Fruit fly (Drosophila melanogaster) whole organism, embryonic: ENCODE data around the gene TwdlB.

Source experiments
- Ada2b ChIP-seq: fragments of 200-800 bp; sonication (Bioruptor generic); IDR thresholded peaks from 2 replicates; pipeline ENCODE4 v1.3.6; 2022; ENCODE audit warnings: missing biosample characterization, missing genetic modification characterization
- Aef1 ChIP-seq: fragments of 200-800 bp; sonication (Bioruptor generic); IDR thresholded peaks from 3 replicates; pipeline ENCODE4 v1.3.6; 2022; ENCODE audit warnings: missing biosample characterization, missing genetic modification characterization
- Blimp-1 ChIP-seq: fragments of 200-800 bp; sonication (Bioruptor generic); optimal IDR thresholded peaks from 3 replicates; lab custom pipeline; 2018; ENCODE audit warnings: missing biosample characterization, missing genetic modification characterization, mild to moderate bottlenecking, moderate library complexity, missing genetic modification reagents
- CG10267 ChIP-seq: fragments of 200-800 bp; sonication (Bioruptor generic); optimal IDR thresholded peaks from 2 replicates; lab custom pipeline; 2018; ENCODE audit warnings: missing biosample characterization, mild to moderate bottlenecking, missing genetic modification characterization, moderate library complexity
- CG10979 ChIP-seq: fragments of 200-800 bp; sonication (Bioruptor generic); optimal IDR thresholded peaks from 2 replicates; lab custom pipeline; 2018; ENCODE audit warnings: missing biosample characterization, mild to moderate bottlenecking, missing genetic modification characterization, moderate library complexity
- CG11696 ChIP-seq: fragments of 200-800 bp; sonication (Bioruptor generic); IDR thresholded peaks from 2 replicates; pipeline ENCODE4 v1.3.6; 2022; ENCODE audit warnings: missing biosample characterization, missing genetic modification characterization
- CG11723 ChIP-seq: fragments of 200-800 bp; sonication (Bioruptor generic); optimal IDR thresholded peaks from 2 replicates; lab custom pipeline; 2017; ENCODE audit warnings: missing biosample characterization, mild to moderate bottlenecking, missing genetic modification characterization
- CG12659 ChIP-seq: fragments of 200-800 bp; sonication (Bioruptor generic); optimal IDR thresholded peaks from 3 replicates; lab custom pipeline; 2017; ENCODE audit warnings: mild to moderate bottlenecking, missing biosample characterization, missing genetic modification reagents, missing genetic modification characterization
- CG13894 ChIP-seq: fragments of 200-800 bp; sonication (Bioruptor generic); optimal IDR thresholded peaks from 3 replicates; lab custom pipeline; 2018; ENCODE audit warnings: missing biosample characterization, mild to moderate bottlenecking, missing genetic modification characterization, moderate library complexity
- CG15011 ChIP-seq: fragments of 200-800 bp; sonication (Bioruptor generic); optimal IDR thresholded peaks from 3 replicates; lab custom pipeline; 2018; ENCODE audit warnings: missing biosample characterization, mild to moderate bottlenecking, missing genetic modification characterization
- CG1602 ChIP-seq: fragments of 200-800 bp; sonication (Bioruptor generic); optimal IDR thresholded peaks from 3 replicates; lab custom pipeline; 2016; ENCODE audit warnings: missing biosample characterization, missing genetic modification characterization
- CG16813 ChIP-seq: fragments of 200-800 bp; sonication (Bioruptor generic); IDR thresholded peaks from 3 replicates; pipeline ENCODE4 v1.3.6; 2022; ENCODE audit warnings: missing biosample characterization, missing genetic modification characterization; ENCODE audit not compliant: partially characterized antibody
- CG16863 ChIP-seq: fragments of 200-800 bp; sonication (Bioruptor generic); optimal IDR thresholded peaks from 3 replicates; lab custom pipeline; 2016; ENCODE audit warnings: missing biosample characterization, missing genetic modification characterization
- CG2712 ChIP-seq: fragments of 200-800 bp; optimal IDR thresholded peaks from 3 replicates; lab custom pipeline; 2019; ENCODE audit warnings: missing biosample characterization, mild to moderate bottlenecking, missing genetic modification characterization, moderate library complexity
- CG33213 ChIP-seq: fragments of 200-800 bp; sonication (Bioruptor generic); optimal IDR thresholded peaks from 3 replicates; lab custom pipeline; 2016; ENCODE audit warnings: missing biosample characterization, missing genetic modification characterization
- CG4820 ChIP-seq: fragments of 200-800 bp; sonication (Bioruptor generic); optimal IDR thresholded peaks from 3 replicates; lab custom pipeline; 2016; ENCODE audit warnings: missing biosample characterization, missing genetic modification characterization
- CG8359 ChIP-seq: fragments of 200-800 bp; sonication (Bioruptor generic); optimal IDR thresholded peaks from 2 replicates; lab custom pipeline; 2017; ENCODE audit warnings: missing biosample characterization, mild to moderate bottlenecking, missing genetic modification characterization, borderline replicate concordance
- CG8388 ChIP-seq: fragments of 200-800 bp; sonication (Bioruptor generic); optimal IDR thresholded peaks from 2 replicates; lab custom pipeline; 2019; ENCODE audit warnings: missing biosample characterization, mild to moderate bottlenecking, missing genetic modification characterization, moderate library complexity
- CG9876 ChIP-seq: fragments of 200-800 bp; sonication (Bioruptor generic); optimal IDR thresholded peaks from 2 replicates; lab custom pipeline; 2016; ENCODE audit warnings: missing biosample characterization, missing genetic modification characterization
- CkIIα-i1 ChIP-seq: fragments of 200-800 bp; sonication (Bioruptor generic); IDR thresholded peaks from 2 replicates; pipeline ENCODE4 v1.3.6; 2022; ENCODE audit warnings: missing biosample characterization, missing genetic modification characterization
- Doc3 ChIP-seq: fragments of 200-800 bp; sonication (Bioruptor generic); IDR thresholded peaks from 3 replicates; pipeline ENCODE4 v1.3.6; 2022; ENCODE audit warnings: missing biosample characterization, missing genetic modification characterization; ENCODE audit not compliant: partially characterized antibody
- Ets97D ChIP-seq: fragments of 200-800 bp; sonication (Bioruptor generic); optimal IDR thresholded peaks from 3 replicates; lab custom pipeline; 2016; ENCODE audit warnings: missing biosample characterization, missing genetic modification characterization
- HHEX ChIP-seq: fragments of 200-800 bp; sonication (Bioruptor generic); optimal IDR thresholded peaks from 3 replicates; lab custom pipeline; 2017; ENCODE audit warnings: missing biosample characterization, mild to moderate bottlenecking, missing genetic modification characterization, missing genetic modification reagents
- HLHmδ ChIP-seq: fragments of 200-800 bp; sonication (Bioruptor generic); optimal IDR thresholded peaks from 2 replicates; lab custom pipeline; 2018; ENCODE audit warnings: missing biosample characterization, mild to moderate bottlenecking, missing genetic modification characterization, moderate library complexity
- HmgZ ChIP-seq: fragments of 200-800 bp; sonication (Bioruptor generic); optimal IDR thresholded peaks from 2 replicates; lab custom pipeline; 2018; ENCODE audit warnings: missing biosample characterization, mild to moderate bottlenecking, missing genetic modification characterization
- Lhr ChIP-seq: fragments of 200-800 bp; sonication (Bioruptor generic); optimal IDR thresholded peaks from 3 replicates; lab custom pipeline; 2017; ENCODE audit warnings: mild to moderate bottlenecking, missing biosample characterization, missing genetic modification reagents, missing genetic modification characterization
- Max ChIP-seq: fragments of 200-800 bp; sonication (Bioruptor generic); optimal IDR thresholded peaks from 2 replicates; lab custom pipeline; 2016; ENCODE audit warnings: missing biosample characterization, mild to moderate bottlenecking, missing genetic modification characterization
- NK7.1 ChIP-seq: fragments of 200-800 bp; sonication (Bioruptor generic); optimal IDR thresholded peaks from 3 replicates; lab custom pipeline; 2016; ENCODE audit warnings: missing biosample characterization, missing genetic modification characterization
- NfI ChIP-seq: fragments of 200-800 bp; sonication (Bioruptor generic); optimal IDR thresholded peaks from 3 replicates; lab custom pipeline; 2018; ENCODE audit warnings: missing biosample characterization, mild to moderate bottlenecking, missing genetic modification characterization, moderate library complexity
- Pdp1 ChIP-seq, 2 experiments: fragments of 200-800 bp; sonication (Bioruptor generic); optimal IDR thresholded peaks; 3 replicates each; lab custom pipeline; 2016; ENCODE audit warnings: missing biosample characterization in 2 of 2, missing genetic modification characterization in 2 of 2, mild to moderate bottlenecking in 1 of 2, moderate library complexity in 1 of 2
- Trl ChIP-seq, 3 experiments: fragments of >200 bp in 2 of 3; fragments of 200-800 bp in 1 of 3; sonication (Bioruptor generic) in 1 of 3; optimal IDR thresholded peaks; 2 replicates in 1 of 3; 3 replicates in 2 of 3; lab custom pipeline; 2016 to 2017; ENCODE audit warnings: missing biosample characterization in 1 of 3, missing genetic modification characterization in 1 of 3
- dan ChIP-seq: fragments of 200-800 bp; sonication (Bioruptor generic); IDR thresholded peaks from 2 replicates; pipeline ENCODE4 v1.3.6; 2022; ENCODE audit warnings: missing biosample characterization, missing genetic modification characterization
- emc ChIP-seq: fragments of 200-800 bp; sonication (Bioruptor generic); optimal IDR thresholded peaks from 2 replicates; lab custom pipeline; 2016; ENCODE audit warnings: missing biosample characterization, missing genetic modification characterization
- ewg ChIP-seq: fragments of 200-800 bp; sonication (Bioruptor generic); optimal IDR thresholded peaks from 3 replicates; lab custom pipeline; 2017; ENCODE audit warnings: mild to moderate bottlenecking, missing biosample characterization, missing genetic modification reagents, missing genetic modification characterization
- gro ChIP-seq: fragments of 200-800 bp; sonication (Bioruptor generic); optimal IDR thresholded peaks from 2 replicates; lab custom pipeline; 2016; ENCODE audit warnings: missing biosample characterization, missing genetic modification characterization
- ham ChIP-seq: fragments of 200-800 bp; sonication (Bioruptor generic); IDR thresholded peaks from 2 replicates; pipeline ENCODE4 v1.3.6; 2022; ENCODE audit warnings: missing biosample characterization, missing genetic modification characterization
- hkb ChIP-seq, 2 experiments: fragments of 200-800 bp in 1 of 2; fragments of >200 bp in 1 of 2; sonication (Bioruptor generic) in 1 of 2; IDR thresholded peaks in 1 of 2; optimal IDR thresholded peaks in 1 of 2; 2 replicates each; pipeline versions ENCODE4 v1.3.6 to Lab custom; 2017 to 2022; ENCODE audit warnings: missing biosample characterization in 1 of 2, missing genetic modification characterization in 1 of 2
- oc ChIP-seq: fragments of 200-800 bp; sonication (Bioruptor generic); optimal IDR thresholded peaks from 2 replicates; lab custom pipeline; 2018; ENCODE audit warnings: missing biosample characterization, mild to moderate bottlenecking, missing genetic modification characterization, moderate library complexity
- prd ChIP-seq, 3 experiments: fragments of >200 bp in 2 of 3; fragments of 200-800 bp in 1 of 3; sonication (Bioruptor generic) in 1 of 3; optimal IDR thresholded peaks in 2 of 3; IDR thresholded peaks in 1 of 3; 2 replicates in 2 of 3; 3 replicates in 1 of 3; pipeline versions ENCODE4 v1.3.6 to Lab custom; 2017 to 2022; ENCODE audit warnings: missing biosample characterization in 1 of 3, missing genetic modification characterization in 1 of 3
- sc ChIP-seq, 3 experiments: fragments of >200 bp in 2 of 3; fragments of 200-800 bp in 1 of 3; sonication (Bioruptor generic) in 1 of 3; optimal IDR thresholded peaks; 2 replicates in 2 of 3; 3 replicates in 1 of 3; lab custom pipeline; 2017; ENCODE audit warnings: mild to moderate bottlenecking in 1 of 3, missing biosample characterization in 1 of 3, missing genetic modification characterization in 1 of 3, missing genetic modification reagents in 1 of 3
- slp2 ChIP-seq: fragments of 200-800 bp; sonication (Bioruptor generic); optimal IDR thresholded peaks from 2 replicates; lab custom pipeline; 2016; ENCODE audit warnings: missing biosample characterization, missing genetic modification characterization
- ssp ChIP-seq: fragments of 200-800 bp; sonication (Bioruptor generic); IDR thresholded peaks from 2 replicates; pipeline ENCODE4 v1.3.6; 2022; ENCODE audit warnings: missing biosample characterization, missing genetic modification characterization
- stc ChIP-seq: fragments of 200-800 bp; sonication (Bioruptor generic); IDR thresholded peaks from 2 replicates; pipeline ENCODE4 v1.3.6; 2022; ENCODE audit warnings: missing biosample characterization, missing genetic modification characterization
- trh ChIP-seq: fragments of 200-800 bp; sonication (Bioruptor generic); optimal IDR thresholded peaks from 2 replicates; lab custom pipeline; 2016; ENCODE audit warnings: missing biosample characterization, missing genetic modification characterization
- usp ChIP-seq: fragments of >200 bp; optimal IDR thresholded peaks from 2 replicates; lab custom pipeline; 2017; ENCODE audit warnings: missing biosample characterization, missing genetic modification characterization
- vnd ChIP-seq: fragments of 200-800 bp; sonication (Bioruptor generic); IDR thresholded peaks from 3 replicates; pipeline ENCODE4 v1.3.6; 2022; ENCODE audit warnings: missing biosample characterization, missing genetic modification characterization; ENCODE audit not compliant: partially characterized antibody
- zfh1 ChIP-seq: fragments of 200-800 bp; sonication (Bioruptor generic); IDR thresholded peaks from 3 replicates; pipeline ENCODE4 v1.3.6; 2022; ENCODE audit warnings: missing biosample characterization, missing genetic modification characterization
- zfh2 ChIP-seq: fragments of 200-800 bp; sonication (Bioruptor generic); optimal IDR thresholded peaks from 2 replicates; lab custom pipeline; 2016; ENCODE audit warnings: missing biosample characterization, missing genetic modification characterization

The TwdlB gene

DNA sequence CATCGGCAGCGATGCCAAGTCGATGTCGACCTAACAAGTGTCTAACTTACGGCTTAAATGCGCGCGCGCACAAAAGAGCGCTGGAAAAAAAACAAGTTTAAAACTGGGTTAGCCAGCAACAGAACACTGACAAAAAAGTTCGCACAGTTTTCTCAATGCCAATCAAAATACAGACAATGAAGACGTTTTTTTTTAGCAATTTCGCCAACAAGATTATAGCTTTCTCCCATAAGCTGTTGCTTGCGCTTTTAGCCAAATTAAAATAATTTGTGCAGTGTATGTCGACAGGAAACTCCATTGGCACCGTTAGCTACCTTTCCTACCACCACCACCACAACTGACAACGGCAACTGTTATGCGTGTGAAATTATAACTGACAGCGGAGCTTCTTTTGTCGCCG, 31.3 kb upstream of the TwdlB start (continued):
- no peak for TF ChIP-seq emc
- no peak for TF ChIP-seq usp (GFP tag; lab: Kevin White, UChicago)
- TF ChIP-seq Lhr (GFP tag; lab: Kevin White, UChicago): no peak
- TF ChIP-seq sc (optimal IDR thresholded peaks at IDR 0.05; lab: Kevin White, UChicago): no peak
- no peak for TF ChIP-seq sc (GFP tag; optimal IDR thresholded peaks at IDR 0.05; lab: Kevin White, UChicago)
- TF ChIP-seq CG13894 (tag; lab: Kevin White, UChicago): no peak
- no peak for TF ChIP-seq CG16863
- TF ChIP-seq Doc3: no peak
- TF ChIP-seq dan (GFP tag; lab: Robert Waterston, UW): no peak
- no peak for TF ChIP-seq Ets97D (GFP tag; lab: Kevin White, UChicago)
- no peak for TF ChIP-seq Trl (optimal IDR thresholded peaks at IDR 0.05; lab: Kevin White, UChicago)
- peak; percentile 41 for TF ChIP-seq Trl (GFP tag; optimal IDR thresholded peaks at IDR 0.05; lab: Kevin White, UChicago)
- peak; percentile 51 for TF ChIP-seq ewg
- no peak for TF ChIP-seq Blimp-1 (GFP tag; lab: Kevin White, UChicago)
- no peak for TF ChIP-seq CG8359
- TF ChIP-seq CG2712 (tag; lab: Kevin White, UChicago): no peak
- peak; percentile 1 for TF ChIP-seq CG1602 (GFP tag; lab: Kevin White, UChicago)
- TF ChIP-seq CG12659: peak; percentile 29
- TF ChIP-seq hkb (optimal IDR thresholded peaks at IDR 0.05; lab: Kevin White, UChicago): no peak
- TF ChIP-seq hkb (GFP tag; IDR thresholded peaks at IDR 0.05; lab: Robert Waterston, UW): peak; percentile 69
- TF ChIP-seq gro (GFP tag; lab: Kevin White, UChicago): peak; percentile 52
- peak; percentile 38 for TF ChIP-seq slp2 (GFP tag; lab: Kevin White, UChicago)
- TF ChIP-seq CG11696 (GFP tag; lab: Robert Waterston, UW): no peak
- TF ChIP-seq NK7.1: no peak
- peak; percentile 52; the same call in 1 of the 3 replicates for TF ChIP-seq Aef1 (GFP tag; lab: Robert Waterston, UW)
- TF ChIP-seq ham: no peak
- no peak for TF ChIP-seq HLHmδ (GFP tag; lab: Kevin White, UChicago)
- TF ChIP-seq trh (GFP tag; lab: Kevin White, UChicago): no peak
- no peak for TF ChIP-seq CG16813 (GFP tag; lab: Robert Waterston, UW)
- TF ChIP-seq CkIIα-i1 (GFP tag; lab: Robert Waterston, UW): 0 out of 2 replicates have a peak, but pooled peaks have one; percentile 46
- TF ChIP-seq HHEX (GFP tag; lab: Kevin White, UChicago): peak; percentile 58
- 0 out of 3 replicates have a peak, but pooled peaks have one; percentile 11 for TF ChIP-seq zfh1 (GFP tag; lab: Robert Waterston, UW)
- no peak for TF ChIP-seq ssp (GFP tag; lab: Robert Waterston, UW)
- no peak for TF ChIP-seq CG15011 (GFP tag; lab: Kevin White, UChicago)
- no peak for TF ChIP-seq CG10979 (tag; lab: Kevin White, UChicago)
- no peak for TF ChIP-seq vnd (GFP tag; lab: Robert Waterston, UW)
- TF ChIP-seq CG8388 (GFP tag; lab: Kevin White, UChicago): peak; percentile 26
- no peak for TF ChIP-seq CG9876
- peak; percentile 40; the same call in 1 of the 2 replicates for TF ChIP-seq stc (GFP tag; lab: Robert Waterston, UW)
- peak; percentile 45 for TF ChIP-seq zfh2 (GFP tag; lab: Kevin White, UChicago)
- peak in 1 of 2 experiments; percentile 39 for TF ChIP-seq Pdp1 (GFP tag; optimal IDR thresholded peaks at IDR 0.05; lab: Kevin White, UChicago)
- TF ChIP-seq CG4820: peak; percentile 42
- TF ChIP-seq CG10267 (tag; lab: Kevin White, UChicago): no peak
- TF ChIP-seq prd (optimal IDR thresholded peaks at IDR 0.05; lab: Kevin White, UChicago): no peak
- TF ChIP-seq prd (GFP tag; IDR thresholded peaks at IDR 0.05; lab: Robert Waterston, UW): peak; percentile 62; the same call in 2 of the 3 replicates
- peak; percentile 72 for TF ChIP-seq Ada2b (GFP tag; lab: Robert Waterston, UW)
- no peak for TF ChIP-seq Max (GFP tag; lab: Kevin White, UChicago)
- TF ChIP-seq CG33213 (GFP tag; lab: Kevin White, UChicago): no peak
- no peak for TF ChIP-seq oc (tag; lab: Kevin White, UChicago)
- TF ChIP-seq HmgZ: no peak
- peak; percentile 47 for TF ChIP-seq NfI (GFP tag; lab: Kevin White, UChicago)
- no peak for TF ChIP-seq CG11723 (GFP tag; lab: Kevin White, UChicago)
